Fruit fly (Drosophila melanogaster): Measurements from ENCODE around the gene santa-maria.

The santa-maria gene

dm6 chr2L:7401627-7402026, 49.4 kb downstream of the santa-maria start (continued):
- TF ChIP-seq Hmx (GFP tag; optimal IDR thresholded peaks at IDR 0.05) (peak; percentile 4), CG8290 (GFP tag; optimal IDR thresholded peaks at IDR 0.05) (no peak), CG8290 (tag; optimal IDR thresholded peaks at IDR 0.05) (peak in 1 of 2 experiments; percentile 16), nom (GFP tag; optimal IDR thresholded peaks at IDR 0.05) (no peak), Optix (GFP tag; IDR thresholded peaks at IDR 0.05) (no peak), abd-A (tag; optimal IDR thresholded peaks at IDR 0.05) (no peak), Hr3 (GFP tag; optimal IDR thresholded peaks at IDR 0.05) (peak; percentile 25), CG10565 (GFP tag; optimal IDR thresholded peaks at IDR 0.05) (no peak), Eip74EF (GFP tag; optimal IDR thresholded peaks at IDR 0.05) (peak in 1 of 2 experiments; percentile 60), fd96Cb (tag; optimal IDR thresholded peaks at IDR 0.05) (peak; percentile 55), CG4360 (GFP tag; IDR thresholded peaks at IDR 0.05) (no peak), tup (GFP tag; optimal IDR thresholded peaks at IDR 0.05) (no peak), slou (GFP tag; optimal IDR thresholded peaks at IDR 0.05) (peak; percentile 12), CG17359 (tag; optimal IDR thresholded peaks at IDR 0.05) (peak; percentile 80), hth (optimal IDR thresholded peaks at IDR 0.05) (no peak), CG13775 (GFP tag; optimal IDR thresholded peaks at IDR 0.05) (peak; percentile 36), CG16815 (GFP tag; optimal IDR thresholded peaks at IDR 0.05) (peak; percentile 48), CG1792 (GFP tag; optimal IDR thresholded peaks at IDR 0.05) (no peak), MTF-1 (GFP tag; optimal IDR thresholded peaks at IDR 0.05; ENCODE audit: borderline replicate concordance) (no peak), CG9609 (GFP tag; optimal IDR thresholded peaks at IDR 0.05) (peak; percentile 6), hkb (optimal IDR thresholded peaks at IDR 0.05) (no peak), hkb (GFP tag; IDR thresholded peaks at IDR 0.05) (peak; percentile 73), Sry-β (GFP tag; optimal IDR thresholded peaks at IDR 0.05) (no peak), sim (GFP tag; IDR thresholded peaks at IDR 0.05) (peak; percentile 81), CG11398 (GFP tag; optimal IDR thresholded peaks at IDR 0.05) (no peak), CG32532 (GFP tag; IDR thresholded peaks at IDR 0.05) (peak; percentile 80), NC2β (GFP tag; optimal IDR thresholded peaks at IDR 0.05) (no peak), ewg (GFP tag; optimal IDR thresholded peaks at IDR 0.05) (peak; percentile 8), Ravus (GFP tag; IDR thresholded peaks at IDR 0.05) (peak; percentile 66), ro (GFP tag; IDR thresholded peaks at IDR 0.05) (peak; percentile 74), Jarid2 (GFP tag; optimal IDR thresholded peaks at IDR 0.05) (no peak), Max (GFP tag; optimal IDR thresholded peaks at IDR 0.05) (peak; percentile 66), CG15011 (GFP tag; optimal IDR thresholded peaks at IDR 0.05) (peak; percentile 42), Ssrp (tag; optimal IDR thresholded peaks at IDR 0.05) (peak; percentile 54), ase (GFP tag; IDR thresholded peaks at IDR 0.05) (no peak; the same call in 2 of the 3 replicates), sc (optimal IDR thresholded peaks at IDR 0.05) (no peak), sc (GFP tag; optimal IDR thresholded peaks at IDR 0.05) (no peak), CG10462 (GFP tag; optimal IDR thresholded peaks at IDR 0.05) (no peak), CG11504 (tag; optimal IDR thresholded peaks at IDR 0.05) (peak; percentile 81), ATbp (GFP tag; optimal IDR thresholded peaks at IDR 0.05) (peak; percentile 52), Hr78 (GFP tag; optimal IDR thresholded peaks at IDR 0.05) (no peak), gem (tag; optimal IDR thresholded peaks at IDR 0.05) (peak; percentile 80), Stat92E (GFP tag; optimal IDR thresholded peaks at IDR 0.05) (no peak), z (GFP tag; IDR thresholded peaks at IDR 0.05) (no peak), gce (GFP tag; IDR thresholded peaks at IDR 0.05) (peak; percentile 69; the same call in 1 of the 3 replicates), bowl (GFP tag; IDR thresholded peaks at IDR 0.05) (no peak), CG11247 (GFP tag; IDR thresholded peaks at IDR 0.05) (peak; percentile 73; the same call in 1 of the 2 replicates), CG2199 (GFP tag; IDR thresholded peaks at IDR 0.05) (0 out of 3 replicates have a peak, but pooled peaks have one; percentile 8), ind (GFP tag; optimal IDR thresholded peaks at IDR 0.05) (peak; percentile 71), NfI (GFP tag; optimal IDR thresholded peaks at IDR 0.05) (peak; percentile 79), Dad (GFP tag; optimal IDR thresholded peaks at IDR 0.05) (no peak)
